Fruit fly (Drosophila melanogaster) S2 (cell line): ENCODE results near the gene CG17140.

Experiments
- CG8478 ChIP-seq: fragments of >200 bp; optimal IDR thresholded peaks from 2 replicates; lab custom pipeline; 2018
- CTCF ChIP-seq, 2 experiments: fragments of >200 bp; optimal IDR thresholded peaks; 2 replicates each; lab custom pipeline; 2018

dm6 chr2L:10822620-10823019 is 22.8 kb downstream of the CG17140 start:
- no peak for TF ChIP-seq CG8478 (lab: Kevin White, UChicago)
- no peak for TF ChIP-seq CTCF (optimal IDR thresholded peaks at IDR 0.05; lab: Kevin White, UChicago)
